Worm (Caenorhabditis elegans) whole organism, mixed stage, embryonic: Measurements from ENCODE around the gene oac-51.

Experiments used
- M03D4.4 ChIP-seq: sonication (generic microtip); optimal IDR thresholded peaks from 2 replicates; lab custom pipeline; 2017; ENCODE audit warnings: mild to moderate bottlenecking, missing genetic modification characterization, missing compliant biosample characterization
- bed-3 ChIP-seq: fragments of 200-800 bp; sonication (Bioruptor generic); optimal IDR thresholded peaks from 3 replicates; lab custom pipeline; 2018; ENCODE audit warnings: mild to moderate bottlenecking, missing genetic modification characterization, moderate library complexity, missing compliant biosample characterization
- blmp-1 ChIP-seq: fragments of 150-350 bp; optimal IDR thresholded peaks from 2 replicates; lab custom pipeline; 2014; ENCODE audit warnings: missing biosample characterization, missing genetic modification characterization
- ceh-39 ChIP-seq: fragments of 150-350 bp; optimal IDR thresholded peaks from 2 replicates; lab custom pipeline; 2014; ENCODE audit warnings: missing biosample characterization, missing genetic modification characterization
- ceh-43 ChIP-seq: fragments of 200-800 bp; sonication (Bioruptor generic); optimal IDR thresholded peaks from 2 replicates; lab custom pipeline; 2018; ENCODE audit warnings: mild to moderate bottlenecking, missing genetic modification characterization, moderate library complexity, missing compliant biosample characterization
- ceh-83 ChIP-seq: fragments of 200-800 bp; sonication (Bioruptor generic); optimal IDR thresholded peaks from 2 replicates; lab custom pipeline; 2018; ENCODE audit warnings: mild to moderate bottlenecking, missing genetic modification characterization, missing compliant biosample characterization
- ces-1 ChIP-seq: fragments of 150-350 bp; optimal IDR thresholded peaks from 2 replicates; lab custom pipeline; 2014; ENCODE audit warnings: missing biosample characterization, missing genetic modification reagents, missing genetic modification characterization
- cnd-1 ChIP-seq: fragments of 200-800 bp; sonication (Bioruptor generic); optimal IDR thresholded peaks from 2 replicates; lab custom pipeline; 2018; ENCODE audit warnings: mild to moderate bottlenecking, missing genetic modification characterization, missing compliant biosample characterization
- drap-1 ChIP-seq: fragments of 200-800 bp; sonication (Bioruptor generic); optimal IDR thresholded peaks from 3 replicates; lab custom pipeline; 2018; ENCODE audit warnings: mild to moderate bottlenecking, missing genetic modification characterization, missing compliant biosample characterization
- elt-3 ChIP-seq: fragments of 150-350 bp; optimal IDR thresholded peaks from 2 replicates; lab custom pipeline; 2014; ENCODE audit warnings: missing biosample characterization, missing genetic modification characterization
- flh-1 ChIP-seq: fragments of 200-800 bp; sonication (Bioruptor generic); optimal IDR thresholded peaks from 2 replicates; lab custom pipeline; 2018; ENCODE audit warnings: mild to moderate bottlenecking, missing genetic modification characterization, moderate library complexity, missing compliant biosample characterization
- ham-2 ChIP-seq: fragments of 200-800 bp; sonication (Bioruptor generic); optimal IDR thresholded peaks from 2 replicates; lab custom pipeline; 2018; ENCODE audit warnings: mild to moderate bottlenecking, missing genetic modification characterization, missing compliant biosample characterization
- lin-32 ChIP-seq: fragments of 200-800 bp; sonication (Bioruptor generic); optimal IDR thresholded peaks from 2 replicates; lab custom pipeline; 2018; ENCODE audit warnings: mild to moderate bottlenecking, missing genetic modification characterization, missing compliant biosample characterization
- lsy-2 ChIP-seq: fragments of 150-350 bp; optimal IDR thresholded peaks from 2 replicates; lab custom pipeline; 2014; ENCODE audit warnings: missing biosample characterization, missing genetic modification characterization
- mab-5 ChIP-seq: fragments of 150-350 bp; optimal IDR thresholded peaks from 2 replicates; lab custom pipeline; 2014; ENCODE audit warnings: missing biosample characterization, missing genetic modification characterization
- mep-1 ChIP-seq: fragments of 150-350 bp; optimal IDR thresholded peaks from 2 replicates; lab custom pipeline; 2017; ENCODE audit warnings: missing biosample characterization, missing genetic modification reagents, missing genetic modification characterization, inconsistent platforms
- mls-2 ChIP-seq: sonication (generic microtip); optimal IDR thresholded peaks from 2 replicates; lab custom pipeline; 2016; ENCODE audit warnings: mild to moderate bottlenecking, missing genetic modification characterization, moderate library complexity, missing compliant biosample characterization
- nhr-12 ChIP-seq: fragments of 150-350 bp; optimal IDR thresholded peaks from 2 replicates; lab custom pipeline; 2014; ENCODE audit warnings: missing biosample characterization, missing genetic modification characterization
- nhr-237 ChIP-seq: fragments of 150-350 bp; optimal IDR thresholded peaks from 2 replicates; lab custom pipeline; 2014; ENCODE audit warnings: missing biosample characterization, missing genetic modification characterization
- pha-4 ChIP-seq: fragments of 150-350 bp; optimal IDR thresholded peaks from 2 replicates; lab custom pipeline; 2018; ENCODE audit warnings: missing biosample characterization, missing genetic modification reagents, missing genetic modification characterization
- sem-2 ChIP-seq: fragments of 200-800 bp; sonication (Bioruptor generic); optimal IDR thresholded peaks from 2 replicates; lab custom pipeline; 2018; ENCODE audit warnings: mild to moderate bottlenecking, missing genetic modification characterization, missing compliant biosample characterization
- snpc-4 ChIP-seq: fragments of 150-350 bp; optimal IDR thresholded peaks from 2 replicates; lab custom pipeline; 2014; ENCODE audit warnings: missing biosample characterization, missing genetic modification characterization
- tbx-8 ChIP-seq: fragments of 200-800 bp; sonication (Bioruptor generic); optimal IDR thresholded peaks from 2 replicates; lab custom pipeline; 2018; ENCODE audit warnings: mild to moderate bottlenecking, missing genetic modification characterization, moderate library complexity, missing compliant biosample characterization
- unc-120 ChIP-seq: sonication (generic microtip); optimal IDR thresholded peaks from 2 replicates; lab custom pipeline; 2017; ENCODE audit warnings: missing genetic modification characterization, missing compliant biosample characterization; ENCODE audit not compliant: poor library complexity, severe bottlenecking
- unc-39 ChIP-seq: fragments of 150-350 bp; optimal IDR thresholded peaks from 2 replicates; lab custom pipeline; 2014; ENCODE audit warnings: missing biosample characterization, missing genetic modification characterization
- unc-62 ChIP-seq: fragments of 150-350 bp; optimal IDR thresholded peaks from 2 replicates; lab custom pipeline; 2014; ENCODE audit warnings: missing biosample characterization, missing genetic modification reagents, missing genetic modification characterization
- zip-8 ChIP-seq: fragments of 150-350 bp; optimal IDR thresholded peaks from 2 replicates; lab custom pipeline; 2014; ENCODE audit warnings: missing biosample characterization, missing genetic modification characterization
- ztf-11 ChIP-seq: fragments of 150-350 bp; optimal IDR thresholded peaks from 2 replicates; lab custom pipeline; 2014; ENCODE audit warnings: missing biosample characterization, missing genetic modification characterization

oac-51 gene

ce11 chrIV:4294552-4294951 lies 42.0 kb upstream of the oac-51 start, which contains the start of gene F15E6.3:
Gene F15E6.3 (plus strand): TSS chrIV:4294895.
- no peak for TF ChIP-seq nhr-12 (tag; lab: Kevin White, UChicago)
- no peak for TF ChIP-seq snpc-4
- TF ChIP-seq unc-39 (tag; lab: Kevin White, UChicago) = no peak
- no peak for TF ChIP-seq M03D4.4

ce11 chrIV:4298983-4299382 lies 37.6 kb upstream of the oac-51 start, which contains the start of gene F15E6.9:
Gene F15E6.9 (minus strand): TSS chrIV:4299083.
- TF ChIP-seq elt-3 = no peak
- no peak for TF ChIP-seq nhr-237
- no peak for TF ChIP-seq ceh-43
- TF ChIP-seq snpc-4 = no peak
- TF ChIP-seq pha-4 (tag; lab: Kevin White, UChicago) = no peak
- no peak for TF ChIP-seq mls-2 (tag; lab: Kevin White, UChicago)
- no peak for TF ChIP-seq unc-62
- no peak for TF ChIP-seq zip-8 (tag; lab: Kevin White, UChicago)
- no peak for TF ChIP-seq ceh-39

- TF ChIP-seq flh-1 (GFP tag; lab: Kevin White, UChicago) = no peak
- TF ChIP-seq ham-2 (GFP tag; lab: Kevin White, UChicago) = no peak
- no peak for TF ChIP-seq mls-2 (tag; lab: Kevin White, UChicago)
- TF ChIP-seq mab-5 (tag; lab: Kevin White, UChicago) = no peak
- TF ChIP-seq lin-32 = no peak
- TF ChIP-seq drap-1 (GFP tag; lab: Kevin White, UChicago) = no peak
- TF ChIP-seq ztf-11 (tag; lab: Kevin White, UChicago) = no peak
- TF ChIP-seq, all 35 proteins: peak for 0
These were observed 36.6 kb upstream of the oac-51 start for ce11 chrIV:4299994-4300393.

- TF ChIP-seq unc-120 (tag; lab: Kevin White, UChicago) = no peak
- TF ChIP-seq ceh-83 (GFP tag; lab: Kevin White, UChicago) = no peak
- TF ChIP-seq blmp-1 (tag; lab: Kevin White, UChicago) = no peak
- TF ChIP-seq elt-3 = no peak
- no peak for TF ChIP-seq bed-3 (GFP tag; lab: Kevin White, UChicago)
- TF ChIP-seq drap-1 (GFP tag; lab: Kevin White, UChicago) = no peak
- TF ChIP-seq mep-1 (tag; lab: Kevin White, UChicago) = no peak
These were observed 35.4 kb upstream of the oac-51 start, which contains the start of gene lgc-22 for ce11 chrIV:4301202-4301601. Gene lgc-22 (plus strand): TSS chrIV:4301306.

- no peak for TF ChIP-seq nhr-237
- TF ChIP-seq mep-1 (tag; lab: Kevin White, UChicago) = no peak
- TF ChIP-seq ces-1 (GFP tag; lab: Kevin White, UChicago) = no peak
- TF ChIP-seq elt-3 = no peak
- no peak for TF ChIP-seq drap-1 (GFP tag; lab: Kevin White, UChicago)
- no peak for TF ChIP-seq pha-4 (tag; lab: Kevin White, UChicago)
- no peak for TF ChIP-seq ham-2 (GFP tag; lab: Kevin White, UChicago)
- TF ChIP-seq snpc-4 = no peak
- TF ChIP-seq cnd-1 (tag; lab: Kevin White, UChicago) = no peak
- no peak for TF ChIP-seq M03D4.4
- no peak for TF ChIP-seq flh-1 (GFP tag; lab: Kevin White, UChicago)
These were observed 30.3 kb upstream of the oac-51 start for ce11 chrIV:4306317-4306716.

DNA sequence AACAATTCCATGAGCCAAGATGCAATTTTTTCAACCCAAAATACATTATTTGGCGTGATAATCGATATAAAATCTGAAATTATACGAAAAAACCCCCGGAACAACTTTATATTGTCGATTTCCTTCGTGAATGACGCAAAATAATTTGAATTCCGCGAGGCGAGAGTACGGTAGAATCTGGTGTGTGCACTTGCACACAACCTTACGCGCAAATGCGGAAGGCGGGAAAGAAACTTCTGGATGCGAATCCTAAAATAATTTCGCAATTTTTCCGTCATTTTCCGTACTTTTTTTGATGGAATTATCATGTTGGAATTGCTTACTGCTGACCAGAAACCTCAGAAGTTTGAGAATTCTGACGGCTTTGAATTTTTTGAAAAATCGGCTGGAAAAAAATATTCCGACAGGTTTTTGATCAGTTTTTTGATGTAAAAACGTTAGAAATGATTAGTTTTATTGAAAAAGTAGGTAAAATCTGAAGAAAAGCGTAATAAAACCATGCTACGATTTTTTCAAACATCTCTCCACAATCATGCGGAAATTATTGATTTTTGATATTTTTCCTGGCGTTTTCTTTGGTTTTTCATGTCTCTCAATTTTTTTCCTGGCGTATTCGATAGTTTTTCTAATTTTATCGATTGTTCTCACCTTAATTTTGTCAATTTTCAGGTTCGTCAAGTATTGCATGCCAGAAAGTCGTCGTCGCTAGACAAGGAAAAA lies 29.2 kb upstream of the oac-51 start, which contains the start of gene set-9:
Gene set-9 (plus strand): TSS at position 670 of the 720 bp plus-strand sequence.
- TF ChIP-seq flh-1 (GFP tag; lab: Kevin White, UChicago) = no peak
- TF ChIP-seq lsy-2 = peak; percentile 13

ce11 chrIV:4316813-4317408 lies 19.7 kb upstream of the oac-51 start, which contains the start of gene Y24D9B.1:
Gene Y24D9B.1 (plus strand): TSS chrIV:4317358.
- no peak for TF ChIP-seq elt-3
- no peak for TF ChIP-seq unc-62
- TF ChIP-seq unc-120 (tag; lab: Kevin White, UChicago) = no peak
- TF ChIP-seq tbx-8 (GFP tag; lab: Kevin White, UChicago) = no peak
- TF ChIP-seq mls-2 (tag; lab: Kevin White, UChicago) = no peak
- no peak for TF ChIP-seq ham-2 (GFP tag; lab: Kevin White, UChicago)
- TF ChIP-seq bed-3 (GFP tag; lab: Kevin White, UChicago) = no peak
- TF ChIP-seq lsy-2 = no peak
- no peak for TF ChIP-seq pha-4 (tag; lab: Kevin White, UChicago)
- no peak for TF ChIP-seq lin-32
- TF ChIP-seq sem-2 = no peak
- no peak for TF ChIP-seq drap-1 (GFP tag; lab: Kevin White, UChicago)
